Worm (Caenorhabditis elegans): Measurements from ENCODE around the gene F16G10.8.

DNA sequence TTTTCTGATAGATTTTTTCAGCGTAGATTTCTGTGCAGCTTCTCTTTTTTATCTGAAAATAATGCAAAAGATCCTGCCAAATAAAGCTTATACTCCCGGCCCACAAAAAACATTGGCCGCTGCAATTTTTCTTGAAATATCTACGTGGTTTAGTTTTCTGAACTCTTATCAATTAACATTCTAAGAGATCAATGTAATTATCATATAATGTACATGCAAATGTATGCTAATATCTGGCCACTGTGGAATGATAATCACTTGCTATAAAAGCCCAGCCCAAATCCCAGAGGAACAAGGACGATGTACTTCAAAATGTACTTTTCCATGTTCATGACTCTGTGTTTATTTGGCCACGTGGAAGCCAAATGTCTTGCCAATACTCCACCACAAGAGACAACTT, 28.8 kb downstream of the F16G10.8 start, which contains the start of gene F43C11.2:
- TF ChIP-seq nhr-12 (tag; optimal IDR thresholded peaks at IDR 0.05) (no peak), nhr-76 (tag; optimal IDR thresholded peaks at IDR 0.05) (no peak), ces-1 (GFP tag; optimal IDR thresholded peaks at IDR 0.05) (no peak), nhr-71 (tag; optimal IDR thresholded peaks at IDR 0.05) (no peak), xbp-1 (tag; optimal IDR thresholded peaks at IDR 0.05) (no peak), lin-15B (tag; optimal IDR thresholded peaks at IDR 0.05) (no peak), fos-1 (tag; optimal IDR thresholded peaks at IDR 0.05) (no peak), lin-35 (GFP tag; optimal IDR thresholded peaks at IDR 0.05) (no peak), dpl-1 (GFP tag; optimal IDR thresholded peaks at IDR 0.05) (no peak), aly-2 (tag; optimal IDR thresholded peaks at IDR 0.05) (no peak), skn-1 (tag; optimal IDR thresholded peaks at IDR 0.05) (no peak), lin-13 (GFP tag; optimal IDR thresholded peaks at IDR 0.05) (no peak), tlp-1 (tag; optimal IDR thresholded peaks at IDR 0.05) (no peak), unc-130 (tag; optimal IDR thresholded peaks at IDR 0.05) (no peak)

All from whole organism, L1 larva.